Worm (Caenorhabditis elegans): ENCODE measurements around the gene pdha-1.

pdha-1 gene

ce11 chrII:8075324-8075810 is 9.3 kb downstream of the pdha-1 start, which contains the start of gene K02C4.2:
TSS of gene K02C4.2 (plus strand) at chrII:8075760.
- peak; percentile 59 for TF ChIP-seq ref-2 (tag; optimal IDR thresholded peaks at IDR 0.05)
- TF ChIP-seq pros-1 (tag; optimal IDR thresholded peaks at IDR 0.05): no peak
- peak; percentile 55 for TF ChIP-seq sox-4 (tag; optimal IDR thresholded peaks at IDR 0.05)
- no peak for TF ChIP-seq mec-3 (tag; optimal IDR thresholded peaks at IDR 0.05; ENCODE audit: borderline replicate concordance)
- TF ChIP-seq ets-4 (tag; optimal IDR thresholded peaks at IDR 0.05): no peak
- no peak for TF ChIP-seq ceh-9 (tag; optimal IDR thresholded peaks at IDR 0.05)
- TF ChIP-seq K09A11.1 (tag; optimal IDR thresholded peaks at IDR 0.05; ENCODE audit: insufficient read depth): peak; percentile 63
- no peak for TF ChIP-seq fkh-10 (GFP tag; optimal IDR thresholded peaks at IDR 0.05)
- TF ChIP-seq Y22D7AL.16 (tag; optimal IDR thresholded peaks at IDR 0.05): no peak
- no peak for TF ChIP-seq lim-6 (tag; optimal IDR thresholded peaks at IDR 0.05)
- peak; percentile 76 for TF ChIP-seq dve-1 (tag; optimal IDR thresholded peaks at IDR 0.05)
- TF ChIP-seq ceh-24 (tag; optimal IDR thresholded peaks at IDR 0.05): no peak
- peak; percentile 51 for TF ChIP-seq nfya-1 (tag; optimal IDR thresholded peaks at IDR 0.05)
- TF ChIP-seq ahr-1 (tag; optimal IDR thresholded peaks at IDR 0.05): no peak
- no peak for TF ChIP-seq unc-42 (tag; optimal IDR thresholded peaks at IDR 0.05)
- TF ChIP-seq C08G9.2 (tag; optimal IDR thresholded peaks at IDR 0.05): peak; percentile 48
- TF ChIP-seq tbx-2 (tag; optimal IDR thresholded peaks at IDR 0.05): peak; percentile 73
- TF ChIP-seq fax-1 (tag; optimal IDR thresholded peaks at IDR 0.05): peak; percentile 9
- TF ChIP-seq ceh-22 (tag; optimal IDR thresholded peaks at IDR 0.05): peak; percentile 45
- no peak for TF ChIP-seq pax-1 (tag; optimal IDR thresholded peaks at IDR 0.05)
- no peak for TF ChIP-seq rnt-1 (tag; optimal IDR thresholded peaks at IDR 0.05)
- no peak for TF ChIP-seq sdc-2 (tag; optimal IDR thresholded peaks at IDR 0.05)
- peak; percentile 52 for TF ChIP-seq eyg-1 (tag; optimal IDR thresholded peaks at IDR 0.05)
- TF ChIP-seq ceh-6 (GFP tag; optimal IDR thresholded peaks at IDR 0.05): peak; percentile 78
- no peak for TF ChIP-seq pag-3 (tag; optimal IDR thresholded peaks at IDR 0.05; ENCODE audit: borderline replicate concordance)
- TF ChIP-seq pha-4 (tag; optimal IDR thresholded peaks at IDR 0.05): no peak
- 0 out of 2 replicates have a peak, but pooled peaks have one; percentile 30 for TF ChIP-seq ceh-45 (GFP tag; IDR thresholded peaks at IDR 0.05)
- TF ChIP-seq hlh-15 (tag; optimal IDR thresholded peaks at IDR 0.05): no peak
- TF ChIP-seq zip-5 (tag; optimal IDR thresholded peaks at IDR 0.05): no peak
- TF ChIP-seq pqm-1 (tag; optimal IDR thresholded peaks at IDR 0.05): no peak
- TF ChIP-seq sox-2 (GFP tag; IDR thresholded peaks at IDR 0.05): no peak
- TF ChIP-seq odd-2 (tag; optimal IDR thresholded peaks at IDR 0.05): peak; percentile 12
- TF ChIP-seq ceh-19 (GFP tag; optimal IDR thresholded peaks at IDR 0.05): no peak
- TF ChIP-seq nhr-232 (tag; optimal IDR thresholded peaks at IDR 0.05): peak; percentile 64
- TF ChIP-seq elt-2 (tag; optimal IDR thresholded peaks at IDR 0.05): peak; percentile 82
- peak; percentile 57 for TF ChIP-seq ceh-18 (tag; optimal IDR thresholded peaks at IDR 0.05)
- TF ChIP-seq ceh-14 (tag; optimal IDR thresholded peaks at IDR 0.05): peak; percentile 40
- TF ChIP-seq unc-86 (tag; optimal IDR thresholded peaks at IDR 0.05): peak; percentile 37
- TF ChIP-seq T23F11.4 (GFP tag; optimal IDR thresholded peaks at IDR 0.05): peak; percentile 45
- TF ChIP-seq madf-2 (tag; optimal IDR thresholded peaks at IDR 0.05): no peak
- TF ChIP-seq F13H6.1 (tag; optimal IDR thresholded peaks at IDR 0.05): no peak
- TF ChIP-seq elt-4 (tag; optimal IDR thresholded peaks at IDR 0.05): no peak
- no peak for TF ChIP-seq hlh-8 (tag; optimal IDR thresholded peaks at IDR 0.05)
- peak; percentile 55 for TF ChIP-seq hlh-30 (tag; optimal IDR thresholded peaks at IDR 0.05; ENCODE audit: insufficient read depth)
- TF ChIP-seq nhr-11 (tag; optimal IDR thresholded peaks at IDR 0.05): no peak
- peak; percentile 46 for TF ChIP-seq fkh-6 (tag; optimal IDR thresholded peaks at IDR 0.05)
- TF ChIP-seq gmeb-2 (tag; optimal IDR thresholded peaks at IDR 0.05): no peak
- peak; percentile 57 for TF ChIP-seq hlh-13 (GFP tag; optimal IDR thresholded peaks at IDR 0.05)
- no peak for TF ChIP-seq unc-3 (GFP tag; conservative IDR thresholded peaks at IDR 0.05)
- TF ChIP-seq unc-3 (tag; optimal IDR thresholded peaks at IDR 0.05): no peak
- TF ChIP-seq ttx-3 (tag; optimal IDR thresholded peaks at IDR 0.05): peak; percentile 40
- TF ChIP-seq npax-4 (tag; optimal IDR thresholded peaks at IDR 0.05): peak; percentile 18
- peak; percentile 55 for TF ChIP-seq C38D4.7 (GFP tag; optimal IDR thresholded peaks at IDR 0.05)
